Worm (Caenorhabditis elegans) whole organism, L3 larva: ENCODE measurements around the gene acbp-6.

Experiments used
- fos-1 ChIP-seq: fragments of 150-350 bp; optimal IDR thresholded peaks from 2 replicates; lab custom pipeline; 2014; ENCODE audit warnings: missing biosample characterization, missing genetic modification characterization
- lin-15B ChIP-seq: fragments of 150-350 bp; optimal IDR thresholded peaks from 2 replicates; lab custom pipeline; 2014; ENCODE audit warnings: missing biosample characterization, missing genetic modification characterization
- lin-39 ChIP-seq: fragments of 150-350 bp; optimal IDR thresholded peaks from 2 replicates; lab custom pipeline; 2018; ENCODE audit warnings: missing biosample characterization, missing genetic modification reagents, missing genetic modification characterization
- nhr-12 ChIP-seq: fragments of 150-350 bp; optimal IDR thresholded peaks from 2 replicates; lab custom pipeline; 2014; ENCODE audit warnings: missing biosample characterization, missing genetic modification characterization
- nhr-77 ChIP-seq: fragments of 150-350 bp; optimal IDR thresholded peaks from 2 replicates; lab custom pipeline; 2014; ENCODE audit warnings: missing biosample characterization, missing genetic modification characterization
- pqm-1 ChIP-seq: fragments of 150-350 bp; optimal IDR thresholded peaks from 2 replicates; lab custom pipeline; 2017; ENCODE audit warnings: missing biosample characterization, missing genetic modification characterization, inconsistent platforms
- unc-62 ChIP-seq: fragments of 150-350 bp; sonication (generic microtip); optimal IDR thresholded peaks from 4 replicates; lab custom pipeline; 2014; ENCODE audit warnings: missing biosample characterization, missing genetic modification reagents, missing genetic modification characterization
- ztf-11 ChIP-seq: fragments of 150-350 bp; optimal IDR thresholded peaks from 2 replicates; lab custom pipeline; 2014; ENCODE audit warnings: missing biosample characterization, missing genetic modification characterization
- ztf-4 ChIP-seq: fragments of 150-350 bp; optimal IDR thresholded peaks from 2 replicates; lab custom pipeline; 2014; ENCODE audit warnings: missing biosample characterization, missing genetic modification characterization

ce11 chrII:11973632-11974031, at the start of gene acbp-6:
- no peak for TF ChIP-seq unc-62 (GFP tag; lab: Kevin White, UChicago)
- no peak for TF ChIP-seq ztf-4 (tag; lab: Kevin White, UChicago)
- no peak for TF ChIP-seq pqm-1 (tag; lab: Kevin White, UChicago)
- TF ChIP-seq ztf-11 (tag; lab: Kevin White, UChicago): no peak
- no peak for TF ChIP-seq fos-1 (tag; lab: Kevin White, UChicago)
- no peak for TF ChIP-seq nhr-12
- no peak for TF ChIP-seq lin-15B (tag; lab: Kevin White, UChicago)
- no peak for TF ChIP-seq lin-39 (tag; lab: Kevin White, UChicago)
- TF ChIP-seq nhr-77 (tag; lab: Kevin White, UChicago): no peak
